Worm (Caenorhabditis elegans) whole organism, L1 larva: Measurements from ENCODE around the gene B0432.11.

ENCODE experiments used
- C04F5.9 ChIP-seq: sonication (generic microtip); optimal IDR thresholded peaks from 2 replicates; lab custom pipeline; 2016; ENCODE audit warnings: missing genetic modification characterization, missing compliant biosample characterization
- C16A3.4 ChIP-seq: fragments of 150-350 bp; optimal IDR thresholded peaks from 2 replicates; lab custom pipeline; 2014; ENCODE audit warnings: missing biosample characterization, missing genetic modification characterization
- C34B4.2 ChIP-seq: sonication (generic microtip); optimal IDR thresholded peaks from 2 replicates; lab custom pipeline; 2017; ENCODE audit warnings: mild to moderate bottlenecking, missing genetic modification characterization, missing compliant biosample characterization
- alr-1 ChIP-seq: fragments of 200-800 bp; sonication (Bioruptor generic); optimal IDR thresholded peaks from 2 replicates; lab custom pipeline; 2018; ENCODE audit warnings: borderline replicate concordance, mild to moderate bottlenecking, missing genetic modification characterization, missing compliant biosample characterization
- aly-2 ChIP-seq: fragments of 150-350 bp; optimal IDR thresholded peaks from 2 replicates; lab custom pipeline; 2014; ENCODE audit warnings: missing biosample characterization, missing genetic modification characterization
- ama-1 ChIP-seq: fragments of 150-350 bp; optimal IDR thresholded peaks from 2 replicates; lab custom pipeline; 2014
- blmp-1 ChIP-seq: fragments of 150-350 bp; optimal IDR thresholded peaks from 2 replicates; lab custom pipeline; 2014; ENCODE audit warnings: missing biosample characterization, missing genetic modification characterization
- ceh-63 ChIP-seq: fragments of 200-800 bp; sonication (Bioruptor generic); optimal IDR thresholded peaks from 2 replicates; lab custom pipeline; 2018; ENCODE audit warnings: mild to moderate bottlenecking, missing genetic modification characterization, missing compliant biosample characterization
- ceh-8 ChIP-seq: fragments of 200-800 bp; sonication (Bioruptor generic); optimal IDR thresholded peaks from 2 replicates; lab custom pipeline; 2018; ENCODE audit warnings: mild to moderate bottlenecking, missing genetic modification characterization, moderate library complexity, missing compliant biosample characterization
- ceh-82 ChIP-seq, 3 experiments: fragments of 150-350 bp in 1 of 3; sonication (generic microtip) in 2 of 3; optimal IDR thresholded peaks; 2 replicates each; lab custom pipeline; 2014 to 2017; ENCODE audit warnings: missing biosample characterization in 3 of 3, missing genetic modification characterization in 3 of 3
- ceh-88 ChIP-seq: fragments of 200-800 bp; sonication (Bioruptor generic); IDR thresholded peaks from 2 replicates; pipeline ENCODE4 v1.3.6; 2022; ENCODE audit warnings: missing genetic modification characterization, missing compliant biosample characterization
- ces-1 ChIP-seq: fragments of 150-350 bp; optimal IDR thresholded peaks from 2 replicates; lab custom pipeline; 2014; ENCODE audit warnings: missing biosample characterization, missing genetic modification reagents, missing genetic modification characterization
- efl-1 ChIP-seq, 4 experiments: fragments of 150-350 bp; optimal IDR thresholded peaks in 3 of 4; peaks in 1 of 4; 1 replicate in 1 of 4; 2 replicates in 3 of 4; lab custom pipeline; 2014; ENCODE audit warnings: missing biosample characterization in 2 of 4, missing genetic modification characterization in 2 of 4, missing genetic modification reagents in 2 of 4
- efl-3 ChIP-seq: fragments of 200-800 bp; sonication (Bioruptor generic); optimal IDR thresholded peaks from 2 replicates; lab custom pipeline; 2018; ENCODE audit warnings: mild to moderate bottlenecking, missing genetic modification characterization, missing compliant biosample characterization
- egl-13 ChIP-seq: sonication (generic microtip); optimal IDR thresholded peaks from 2 replicates; lab custom pipeline; 2016; ENCODE audit warnings: missing genotype, missing genetic modification reagents, missing genetic modification characterization, missing compliant biosample characterization
- elt-2 ChIP-seq: sonication (generic microtip); optimal IDR thresholded peaks from 2 replicates; lab custom pipeline; 2016; ENCODE audit warnings: missing genetic modification characterization, mild to moderate bottlenecking, inconsistent platforms, missing compliant biosample characterization, missing genetic modification reagents
- fkh-4 ChIP-seq: sonication (generic microtip); optimal IDR thresholded peaks from 2 replicates; lab custom pipeline; 2016; ENCODE audit warnings: missing compliant biosample characterization, missing genetic modification characterization, borderline replicate concordance
- grh-1 ChIP-seq: fragments of 200-800 bp; sonication (Bioruptor generic); IDR thresholded peaks from 2 replicates; pipeline ENCODE4 v1.3.6; 2022; ENCODE audit warnings: missing genetic modification reagents, missing genetic modification characterization, missing compliant biosample characterization
- hlh-17 ChIP-seq: fragments of 200-800 bp; sonication (Bioruptor generic); optimal IDR thresholded peaks from 2 replicates; lab custom pipeline; 2018; ENCODE audit warnings: missing genetic modification characterization, mild to moderate bottlenecking, missing compliant biosample characterization, moderate library complexity, borderline replicate concordance
- hpl-2 ChIP-seq: fragments of 150-350 bp; optimal IDR thresholded peaks from 2 replicates; lab custom pipeline; 2014; ENCODE audit warnings: missing biosample characterization, missing genetic modification reagents, missing genetic modification characterization
- irx-1 ChIP-seq: sonication (generic microtip); optimal IDR thresholded peaks from 2 replicates; lab custom pipeline; 2016; ENCODE audit warnings: missing genetic modification characterization, missing compliant biosample characterization
- isw-1 ChIP-seq: fragments of 200-800 bp; sonication (Bioruptor generic); IDR thresholded peaks from 2 replicates; pipeline ENCODE4 v1.3.6; 2022; ENCODE audit warnings: missing genetic modification characterization, missing compliant biosample characterization
- jun-1 ChIP-seq: fragments of 150-350 bp; optimal IDR thresholded peaks from 2 replicates; lab custom pipeline; 2014; ENCODE audit warnings: missing biosample characterization, missing genetic modification reagents, missing genetic modification characterization
- lin-14 ChIP-seq: fragments of 200-800 bp; sonication (Bioruptor generic); optimal IDR thresholded peaks from 2 replicates; lab custom pipeline; 2018; ENCODE audit warnings: mild to moderate bottlenecking, missing genetic modification characterization, moderate library complexity, missing compliant biosample characterization
- lin-15B ChIP-seq: fragments of 150-350 bp; sonication (generic microtip); optimal IDR thresholded peaks from 3 replicates; lab custom pipeline; 2014; ENCODE audit warnings: missing biosample characterization, missing genetic modification characterization
- lin-35 ChIP-seq, 2 experiments: fragments of 150-350 bp; optimal IDR thresholded peaks; 2 replicates each; lab custom pipeline; 2014; ENCODE audit warnings: missing biosample characterization in 2 of 2, missing genetic modification characterization in 2 of 2, missing genetic modification reagents in 2 of 2
- lin-39 ChIP-seq: fragments of 150-350 bp; optimal IDR thresholded peaks from 2 replicates; lab custom pipeline; 2014; ENCODE audit warnings: missing biosample characterization, missing genetic modification reagents, missing genetic modification characterization
- lsy-2 ChIP-seq, 2 experiments: fragments of 150-350 bp; optimal IDR thresholded peaks; 2 replicates each; lab custom pipeline; 2014; ENCODE audit warnings: missing biosample characterization in 2 of 2, missing genetic modification characterization in 2 of 2
- mab-9 ChIP-seq: fragments of 200-800 bp; sonication (Bioruptor generic); IDR thresholded peaks from 2 replicates; pipeline ENCODE4 v1.3.6; 2022; ENCODE audit warnings: missing genetic modification reagents, missing genetic modification characterization, missing compliant biosample characterization
- mep-1 ChIP-seq: fragments of 150-350 bp; optimal IDR thresholded peaks from 2 replicates; lab custom pipeline; 2014; ENCODE audit warnings: missing biosample characterization, missing genetic modification characterization
- nhr-237 ChIP-seq: fragments of 150-350 bp; optimal IDR thresholded peaks from 2 replicates; lab custom pipeline; 2014; ENCODE audit warnings: missing biosample characterization, missing genetic modification characterization
- nhr-90 ChIP-seq: sonication (generic microtip); optimal IDR thresholded peaks from 2 replicates; lab custom pipeline; 2016; ENCODE audit warnings: mild to moderate bottlenecking, missing genetic modification characterization, missing compliant biosample characterization; ENCODE audit not compliant: poor library complexity
- pag-3 ChIP-seq: sonication (generic microtip); optimal IDR thresholded peaks from 2 replicates; lab custom pipeline; 2017; ENCODE audit warnings: missing genetic modification characterization, mild to moderate bottlenecking, missing compliant biosample characterization, antibody characterized with exemption, borderline replicate concordance; ENCODE audit not compliant: insufficient read depth
- pax-3 ChIP-seq: fragments of 200-800 bp; sonication (Bioruptor generic); optimal IDR thresholded peaks from 2 replicates; lab custom pipeline; 2018; ENCODE audit warnings: mild to moderate bottlenecking, missing genetic modification characterization, moderate library complexity, missing compliant biosample characterization
- pqm-1 ChIP-seq: sonication (generic microtip); optimal IDR thresholded peaks from 3 replicates; lab custom pipeline; 2017; ENCODE audit warnings: missing biosample characterization, missing genetic modification characterization
- skn-1 ChIP-seq: fragments of 150-350 bp; optimal IDR thresholded peaks from 2 replicates; lab custom pipeline; 2014; ENCODE audit warnings: missing biosample characterization, missing genetic modification characterization
- snu-23 ChIP-seq: sonication (generic microtip); optimal IDR thresholded peaks from 2 replicates; lab custom pipeline; 2016; ENCODE audit warnings: missing genetic modification characterization, missing compliant biosample characterization
- sup-37 ChIP-seq: fragments of 200-800 bp; sonication (Bioruptor generic); optimal IDR thresholded peaks from 2 replicates; lab custom pipeline; 2018; ENCODE audit warnings: mild to moderate bottlenecking, missing genetic modification characterization, missing compliant biosample characterization
- swsn-7 ChIP-seq: sonication (generic microtip); optimal IDR thresholded peaks from 2 replicates; lab custom pipeline; 2016; ENCODE audit warnings: missing genetic modification characterization, missing compliant biosample characterization
- unc-62 ChIP-seq: fragments of 150-350 bp; optimal IDR thresholded peaks from 2 replicates; lab custom pipeline; 2014; ENCODE audit warnings: missing biosample characterization, missing genetic modification reagents, missing genetic modification characterization
- vab-15 ChIP-seq: sonication (generic microtip); optimal IDR thresholded peaks from 2 replicates; lab custom pipeline; 2017; ENCODE audit warnings: missing genotype, mild to moderate bottlenecking, missing genetic modification characterization, missing compliant biosample characterization
- ztf-11 ChIP-seq, 2 experiments: sonication (generic microtip); optimal IDR thresholded peaks; 2 replicates each; lab custom pipeline; 2016 to 2017; ENCODE audit warnings: missing genetic modification characterization in 2 of 2, missing biosample characterization in 1 of 2, missing compliant biosample characterization in 1 of 2
- ztf-4 ChIP-seq: fragments of 150-350 bp; optimal IDR thresholded peaks from 2 replicates; lab custom pipeline; 2014; ENCODE audit warnings: missing biosample characterization, missing genetic modification characterization

B0432.11 gene

ce11 chrII:299684-300083 is 5.2 kb upstream of the B0432.11 start, which contains the start of gene K01A2.6:
Gene K01A2.6 (plus strand): TSS chrII:299984.
- no peak for TF ChIP-seq C34B4.2
- TF ChIP-seq hpl-2 (GFP tag; lab: Kevin White, UChicago): no peak
- TF ChIP-seq ama-1 (lab: Kevin White, UChicago): no peak
- TF ChIP-seq lin-15B: no peak
- no peak for TF ChIP-seq lin-14 (GFP tag; lab: Kevin White, UChicago)
- no peak for TF ChIP-seq efl-3 (GFP tag; lab: Kevin White, UChicago)
- TF ChIP-seq unc-62 (GFP tag; lab: Kevin White, UChicago): no peak
- TF ChIP-seq isw-1 (GFP tag; lab: Robert Waterston, UW): no peak
- no peak for TF ChIP-seq C04F5.9 (tag; lab: Kevin White, UChicago)
- TF ChIP-seq mep-1 (tag; lab: Kevin White, UChicago): no peak
- TF ChIP-seq lin-39 (tag; lab: Kevin White, UChicago): no peak
- no peak for TF ChIP-seq pqm-1
- TF ChIP-seq ceh-88 (GFP tag; lab: Robert Waterston, UW): no peak
- TF ChIP-seq grh-1 (GFP tag; lab: Robert Waterston, UW): no peak

ce11 chrII:296911-297440 is 2.5 kb upstream of the B0432.11 start, which contains the start of the genes clec-117 and B0432.1:
Gene clec-117 (minus strand): TSS chrII:297011.
Gene B0432.1 (plus strand): TSS chrII:297390.
- TF ChIP-seq blmp-1 (tag; lab: Kevin White, UChicago) (no peak), vab-15 (tag; lab: Kevin White, UChicago) (no peak), pax-3 (tag; lab: Kevin White, UChicago) (no peak), mab-9 (GFP tag; lab: Robert Waterston, UW) (no peak), aly-2 (no peak), lsy-2 (tag; optimal IDR thresholded peaks at IDR 0.05; lab: Kevin White, UChicago) (no peak), swsn-7 (tag; lab: Kevin White, UChicago) (no peak), snu-23 (GFP tag; lab: Kevin White, UChicago) (no peak), ceh-82 (tag; optimal IDR thresholded peaks at IDR 0.05; lab: Kevin White, UChicago) (no peak), C16A3.4 (tag; lab: Kevin White, UChicago) (no peak), efl-1 (optimal IDR thresholded peaks at IDR 0.05; lab: Kevin White, UChicago) (no peak), efl-1 (GFP tag; optimal IDR thresholded peaks at IDR 0.05 in 1 of 2; lab: Kevin White, UChicago) (no peak), ztf-11 (tag; optimal IDR thresholded peaks at IDR 0.05; lab: Kevin White, UChicago) (no peak), mep-1 (tag; lab: Kevin White, UChicago) (no peak), C34B4.2 (no peak), nhr-237 (no peak), irx-1 (tag; lab: Kevin White, UChicago) (no peak)
- TF ChIP-seq, all 84 proteins: peak for 0

- no peak for TF ChIP-seq egl-13 (tag; lab: Kevin White, UChicago)
- no peak for TF ChIP-seq C04F5.9 (tag; lab: Kevin White, UChicago)
- no peak for TF ChIP-seq ceh-63 (GFP tag; lab: Kevin White, UChicago)
- no peak for TF ChIP-seq ama-1 (lab: Kevin White, UChicago)
- no peak for TF ChIP-seq ceh-8
- no peak for TF ChIP-seq nhr-90
- no peak for TF ChIP-seq sup-37 (GFP tag; lab: Kevin White, UChicago)
- no peak for TF ChIP-seq fkh-4 (tag; lab: Kevin White, UChicago)
- TF ChIP-seq alr-1: no peak
- TF ChIP-seq unc-62 (GFP tag; lab: Kevin White, UChicago): no peak
- TF ChIP-seq skn-1 (tag; lab: Kevin White, UChicago): no peak
- no peak for TF ChIP-seq ces-1
- no peak for TF ChIP-seq pag-3
- TF ChIP-seq ztf-4 (tag; lab: Kevin White, UChicago): no peak
- no peak for TF ChIP-seq jun-1 (tag; lab: Kevin White, UChicago)
- no peak for TF ChIP-seq hlh-17 (GFP tag; lab: Kevin White, UChicago)
- TF ChIP-seq C16A3.4 (tag; lab: Kevin White, UChicago): no peak
- TF ChIP-seq lsy-2 (tag; optimal IDR thresholded peaks at IDR 0.05; lab: Kevin White, UChicago): no peak
- no peak for TF ChIP-seq elt-2 (tag; lab: Kevin White, UChicago)
- no peak for TF ChIP-seq lin-35 (GFP tag; optimal IDR thresholded peaks at IDR 0.05; lab: Kevin White, UChicago)
- TF ChIP-seq, all 84 proteins: peak for 0
Observed at ce11 chrII:290282-290681, 4.2 kb downstream of the B0432.11 start, which contains the start of gene djr-1.1. Gene djr-1.1 (plus strand): TSS chrII:290582.
